Worm (Caenorhabditis elegans) whole organism, late embryonic: ENCODE results near the gene C50F4.9.

Source experiments
- C38D4.7 ChIP-seq: fragments of 200-800 bp; sonication (Bioruptor generic); optimal IDR thresholded peaks from 2 replicates; lab custom pipeline; 2018; ENCODE audit warnings: mild to moderate bottlenecking, missing genetic modification characterization, moderate library complexity, missing compliant biosample characterization
- ama-1 ChIP-seq: fragments of 150-350 bp; optimal IDR thresholded peaks from 2 replicates; lab custom pipeline; 2014
- elt-2 ChIP-seq: sonication (generic microtip); optimal IDR thresholded peaks from 2 replicates; lab custom pipeline; 2016; ENCODE audit warnings: missing genetic modification reagents, missing genetic modification characterization, missing compliant biosample characterization
- eyg-1 ChIP-seq: sonication (generic microtip); optimal IDR thresholded peaks from 2 replicates; lab custom pipeline; 2016; ENCODE audit warnings: missing genotype, missing genetic modification characterization, missing compliant biosample characterization
- hlh-13 ChIP-seq: fragments of 200-800 bp; sonication (Bioruptor generic); optimal IDR thresholded peaks from 2 replicates; lab custom pipeline; 2018; ENCODE audit warnings: mild to moderate bottlenecking, missing genetic modification characterization, missing compliant biosample characterization
- nhr-11 ChIP-seq: fragments of 150-350 bp; optimal IDR thresholded peaks from 2 replicates; lab custom pipeline; 2014; ENCODE audit warnings: missing biosample characterization, missing genetic modification characterization
- pha-4 ChIP-seq: fragments of 150-350 bp; optimal IDR thresholded peaks from 2 replicates; lab custom pipeline; 2018; ENCODE audit warnings: missing biosample characterization, missing genetic modification reagents, missing genetic modification characterization
- pqm-1 ChIP-seq: sonication (generic microtip); optimal IDR thresholded peaks from 2 replicates; lab custom pipeline; 2016; ENCODE audit warnings: missing genetic modification characterization, missing compliant biosample characterization
- syd-9 ChIP-seq: sonication (generic microtip); optimal IDR thresholded peaks from 2 replicates; lab custom pipeline; 2016; ENCODE audit warnings: mild to moderate bottlenecking, missing genetic modification characterization, moderate library complexity, missing compliant biosample characterization
- tbx-7 ChIP-seq: sonication (generic microtip); optimal IDR thresholded peaks from 2 replicates; lab custom pipeline; 2016; ENCODE audit warnings: missing genotype, missing genetic modification characterization, missing compliant biosample characterization

ce11 chrV:9506931-9507330 is 17.1 kb downstream of the C50F4.9 start:
- TF ChIP-seq nhr-11 (no peak), pha-4 (tag; lab: Kevin White, UChicago) (no peak), pqm-1 (no peak), elt-2 (peak; percentile 1), ama-1 (lab: Kevin White, UChicago) (no peak), hlh-13 (GFP tag; lab: Kevin White, UChicago) (no peak), C38D4.7 (GFP tag; lab: Kevin White, UChicago) (no peak), syd-9 (tag; lab: Kevin White, UChicago) (no peak), eyg-1 (tag; lab: Kevin White, UChicago) (no peak), tbx-7 (tag; lab: Kevin White, UChicago) (no peak)
